Fruit fly (Drosophila melanogaster) whole organism, embryonic: ENCODE data around the gene CG7239.
A peak's percentile ranks its signal among the peaks of the same experiment; 100 is the strongest.

Experiments
- Atf-2 ChIP-seq: fragments of 200-800 bp; sonication (Bioruptor generic); optimal IDR thresholded peaks from 2 replicates; lab custom pipeline; 2016; ENCODE audit warnings: missing biosample characterization, missing genetic modification characterization
- Atf3 ChIP-seq: fragments of 200-800 bp; sonication (Bioruptor generic); optimal IDR thresholded peaks from 3 replicates; lab custom pipeline; 2016; ENCODE audit warnings: missing biosample characterization, missing genetic modification characterization
- CG10321 ChIP-seq: fragments of 200-800 bp; sonication (Bioruptor generic); IDR thresholded peaks from 2 replicates; pipeline ENCODE4 v1.3.6; 2022; ENCODE audit warnings: missing biosample characterization, missing genetic modification characterization
- CG10462 ChIP-seq: fragments of 200-800 bp; sonication (Bioruptor generic); optimal IDR thresholded peaks from 2 replicates; lab custom pipeline; 2016; ENCODE audit warnings: missing biosample characterization, missing genetic modification characterization
- CG12155 ChIP-seq: fragments of 200-800 bp; sonication (Bioruptor generic); optimal IDR thresholded peaks from 3 replicates; lab custom pipeline; 2016; ENCODE audit warnings: missing biosample characterization, missing genetic modification characterization
- CG12744 ChIP-seq: fragments of 200-800 bp; sonication (Bioruptor generic); optimal IDR thresholded peaks from 2 replicates; lab custom pipeline; 2016; ENCODE audit warnings: missing biosample characterization, missing genetic modification characterization
- CG15269 ChIP-seq: fragments of 200-800 bp; sonication (Bioruptor generic); optimal IDR thresholded peaks from 2 replicates; lab custom pipeline; 2018; ENCODE audit warnings: missing biosample characterization, mild to moderate bottlenecking, missing genetic modification characterization, moderate library complexity
- CG15479 ChIP-seq: fragments of 200-800 bp; sonication (Bioruptor generic); optimal IDR thresholded peaks from 3 replicates; lab custom pipeline; 2019; ENCODE audit warnings: missing biosample characterization, mild to moderate bottlenecking, missing genetic modification characterization, moderate library complexity
- CG17385 ChIP-seq: fragments of 200-800 bp; sonication (Bioruptor generic); optimal IDR thresholded peaks from 3 replicates; lab custom pipeline; 2018; ENCODE audit warnings: missing biosample characterization, mild to moderate bottlenecking, missing genetic modification characterization
- CG17802 ChIP-seq: fragments of 200-800 bp; sonication (Bioruptor generic); optimal IDR thresholded peaks from 2 replicates; lab custom pipeline; 2018; ENCODE audit warnings: missing biosample characterization, mild to moderate bottlenecking, missing genetic modification characterization, moderate library complexity
- CG2678 ChIP-seq: fragments of 200-800 bp; sonication (Bioruptor generic); optimal IDR thresholded peaks from 3 replicates; lab custom pipeline; 2019; ENCODE audit warnings: missing biosample characterization, mild to moderate bottlenecking, missing genetic modification characterization, moderate library complexity
- CG32767 ChIP-seq: fragments of 200-800 bp; sonication (Bioruptor generic); IDR thresholded peaks from 2 replicates; pipeline ENCODE4 v1.3.6; 2022; ENCODE audit warnings: missing biosample characterization, missing genetic modification characterization
- CG7839 ChIP-seq: fragments of 200-800 bp; sonication (Bioruptor generic); optimal IDR thresholded peaks from 3 replicates; lab custom pipeline; 2018; ENCODE audit warnings: missing biosample characterization, mild to moderate bottlenecking, missing genetic modification characterization, moderate library complexity
- CG9437 ChIP-seq: fragments of 200-800 bp; sonication (Bioruptor generic); optimal IDR thresholded peaks from 2 replicates; lab custom pipeline; 2018; ENCODE audit warnings: missing biosample characterization, mild to moderate bottlenecking, missing genetic modification characterization
- D19A ChIP-seq: fragments of 200-800 bp; optimal IDR thresholded peaks from 3 replicates; lab custom pipeline; 2019; ENCODE audit warnings: missing biosample characterization, mild to moderate bottlenecking, missing genetic modification characterization, moderate library complexity
- HLH4C ChIP-seq: fragments of 200-800 bp; sonication (Bioruptor generic); IDR thresholded peaks from 3 replicates; pipeline ENCODE4 v1.3.6; 2022; ENCODE audit warnings: missing biosample characterization, missing genetic modification characterization; ENCODE audit not compliant: partially characterized antibody
- HLHmδ ChIP-seq: fragments of 200-800 bp; sonication (Bioruptor generic); optimal IDR thresholded peaks from 2 replicates; lab custom pipeline; 2018; ENCODE audit warnings: missing biosample characterization, mild to moderate bottlenecking, missing genetic modification characterization, moderate library complexity
- Kr ChIP-seq: fragments of 200-800 bp; sonication (Bioruptor generic); optimal IDR thresholded peaks from 2 replicates; lab custom pipeline; 2017; ENCODE audit warnings: missing biosample characterization, mild to moderate bottlenecking, missing genetic modification characterization
- Meics ChIP-seq: fragments of 200-800 bp; sonication (Bioruptor generic); optimal IDR thresholded peaks from 2 replicates; lab custom pipeline; 2017; ENCODE audit warnings: missing biosample characterization, mild to moderate bottlenecking, missing genetic modification characterization
- Mes4 ChIP-seq: fragments of 200-800 bp; sonication (Bioruptor generic); optimal IDR thresholded peaks from 2 replicates; lab custom pipeline; 2016; ENCODE audit warnings: missing biosample characterization, missing genetic modification characterization
- Nf-YC ChIP-seq: fragments of 200-800 bp; optimal IDR thresholded peaks from 3 replicates; lab custom pipeline; 2019; ENCODE audit warnings: missing biosample characterization, mild to moderate bottlenecking, missing genetic modification characterization, moderate library complexity
- Optix ChIP-seq: fragments of 200-800 bp; sonication (Bioruptor generic); IDR thresholded peaks from 3 replicates; pipeline ENCODE4 v1.3.6; 2022; ENCODE audit warnings: missing biosample characterization, missing genetic modification characterization
- PHDP ChIP-seq: fragments of 200-800 bp; sonication (Bioruptor generic); optimal IDR thresholded peaks from 3 replicates; lab custom pipeline; 2018; ENCODE audit warnings: missing biosample characterization, mild to moderate bottlenecking, missing genetic modification characterization, moderate library complexity
- Pdp1 ChIP-seq, 2 experiments: fragments of 200-800 bp; sonication (Bioruptor generic); optimal IDR thresholded peaks; 3 replicates each; lab custom pipeline; 2016; ENCODE audit warnings: missing biosample characterization in 2 of 2, missing genetic modification characterization in 2 of 2, mild to moderate bottlenecking in 1 of 2, moderate library complexity in 1 of 2
- Side ChIP-seq: fragments of 200-800 bp; sonication (Bioruptor generic); optimal IDR thresholded peaks from 2 replicates; lab custom pipeline; 2016; ENCODE audit warnings: missing biosample characterization, missing genetic modification characterization
- Trl ChIP-seq, 3 experiments: fragments of >200 bp in 2 of 3; fragments of 200-800 bp in 1 of 3; sonication (Bioruptor generic) in 1 of 3; optimal IDR thresholded peaks; 2 replicates in 1 of 3; 3 replicates in 2 of 3; lab custom pipeline; 2016 to 2017; ENCODE audit warnings: missing biosample characterization in 1 of 3, missing genetic modification characterization in 1 of 3
- Vsx1 ChIP-seq: fragments of 200-800 bp; sonication (Bioruptor generic); optimal IDR thresholded peaks from 2 replicates; lab custom pipeline; 2017; ENCODE audit warnings: missing biosample characterization, mild to moderate bottlenecking, missing genetic modification characterization, missing genetic modification reagents
- YL-1 ChIP-seq: fragments of 200-800 bp; sonication (Bioruptor generic); optimal IDR thresholded peaks from 3 replicates; lab custom pipeline; 2017; ENCODE audit warnings: missing biosample characterization, mild to moderate bottlenecking, missing genetic modification characterization
- ato ChIP-seq: fragments of 200-800 bp; sonication (Bioruptor generic); IDR thresholded peaks from 2 replicates; pipeline ENCODE4 v1.3.6; 2022; ENCODE audit warnings: missing biosample characterization, missing genetic modification characterization; ENCODE audit not compliant: partially characterized antibody
- chinmo ChIP-seq: fragments of 200-800 bp; sonication (Bioruptor generic); IDR thresholded peaks from 4 replicates; pipeline ENCODE4 v1.3.6; 2022; ENCODE audit warnings: missing biosample characterization, missing genetic modification characterization; ENCODE audit not compliant: partially characterized antibody
- da ChIP-seq: fragments of 200-800 bp; sonication (Bioruptor generic); optimal IDR thresholded peaks from 2 replicates; lab custom pipeline; 2016; ENCODE audit warnings: missing biosample characterization, missing genetic modification characterization
- disco-r ChIP-seq: fragments of 200-800 bp; sonication (Bioruptor generic); optimal IDR thresholded peaks from 2 replicates; lab custom pipeline; 2016; ENCODE audit warnings: missing biosample characterization, missing genetic modification characterization
- dysf ChIP-seq: fragments of 200-800 bp; sonication (Bioruptor generic); IDR thresholded peaks from 3 replicates; pipeline ENCODE4 v1.3.6; 2022; ENCODE audit warnings: missing biosample characterization, missing genetic modification characterization
- grau ChIP-seq: fragments of 200-800 bp; optimal IDR thresholded peaks from 3 replicates; lab custom pipeline; 2019; ENCODE audit warnings: missing biosample characterization, mild to moderate bottlenecking, missing genetic modification characterization, moderate library complexity
- grn ChIP-seq: fragments of 200-800 bp; sonication (Bioruptor generic); optimal IDR thresholded peaks from 3 replicates; lab custom pipeline; 2017; ENCODE audit warnings: missing biosample characterization, missing genetic modification characterization
- hb ChIP-seq: fragments of 200-800 bp; sonication (Bioruptor generic); IDR thresholded peaks from 3 replicates; pipeline ENCODE4 v1.3.6; 2022; ENCODE audit warnings: missing biosample characterization, missing genetic modification characterization; ENCODE audit not compliant: partially characterized antibody
- inv ChIP-seq: fragments of 200-800 bp; sonication (Bioruptor generic); IDR thresholded peaks from 2 replicates; pipeline ENCODE4 v1.3.6; 2022; ENCODE audit warnings: missing biosample characterization, missing genetic modification characterization; ENCODE audit not compliant: partially characterized antibody
- kah ChIP-seq: fragments of 200-800 bp; sonication (Bioruptor generic); optimal IDR thresholded peaks from 2 replicates; lab custom pipeline; 2018; ENCODE audit warnings: missing biosample characterization, mild to moderate bottlenecking, missing genetic modification characterization
- kni ChIP-seq: fragments of 200-800 bp; sonication (Bioruptor generic); optimal IDR thresholded peaks from 3 replicates; lab custom pipeline; 2017; ENCODE audit warnings: mild to moderate bottlenecking, missing biosample characterization, missing genetic modification reagents, missing genetic modification characterization
- lilli ChIP-seq: fragments of 200-800 bp; sonication (Bioruptor generic); optimal IDR thresholded peaks from 3 replicates; lab custom pipeline; 2016; ENCODE audit warnings: missing biosample characterization, missing genetic modification characterization
- lmd ChIP-seq: fragments of 200-800 bp; sonication (Bioruptor generic); IDR thresholded peaks from 2 replicates; pipeline ENCODE4 v1.3.6; 2022; ENCODE audit warnings: missing biosample characterization, missing genetic modification characterization
- mam ChIP-seq: fragments of 200-800 bp; sonication (Bioruptor generic); optimal IDR thresholded peaks from 3 replicates; lab custom pipeline; 2016; ENCODE audit warnings: missing biosample characterization, missing genetic modification characterization
- org-1 ChIP-seq: fragments of 200-800 bp; sonication (Bioruptor generic); optimal IDR thresholded peaks from 2 replicates; lab custom pipeline; 2017; ENCODE audit warnings: missing biosample characterization, missing genetic modification characterization
- otp ChIP-seq: fragments of 200-800 bp; sonication (Bioruptor generic); IDR thresholded peaks from 3 replicates; pipeline ENCODE4, ENCODE4 v1.3.6; 2022; ENCODE audit warnings: missing biosample characterization, missing genetic modification characterization
- prd ChIP-seq, 3 experiments: fragments of >200 bp in 2 of 3; fragments of 200-800 bp in 1 of 3; sonication (Bioruptor generic) in 1 of 3; optimal IDR thresholded peaks in 2 of 3; IDR thresholded peaks in 1 of 3; 2 replicates in 2 of 3; 3 replicates in 1 of 3; pipeline versions ENCODE4 v1.3.6 to Lab custom; 2017 to 2022; ENCODE audit warnings: missing biosample characterization in 1 of 3, missing genetic modification characterization in 1 of 3
- slp2 ChIP-seq: fragments of 200-800 bp; sonication (Bioruptor generic); optimal IDR thresholded peaks from 2 replicates; lab custom pipeline; 2016; ENCODE audit warnings: missing biosample characterization, missing genetic modification characterization
- so ChIP-seq: fragments of 200-800 bp; sonication (Bioruptor generic); IDR thresholded peaks from 3 replicates; pipeline ENCODE4 v1.3.6; 2022; ENCODE audit warnings: missing biosample characterization, missing genetic modification characterization
- stc ChIP-seq: fragments of 200-800 bp; sonication (Bioruptor generic); IDR thresholded peaks from 2 replicates; pipeline ENCODE4 v1.3.6; 2022; ENCODE audit warnings: missing biosample characterization, missing genetic modification characterization
- wdn ChIP-seq: fragments of 200-800 bp; sonication (Bioruptor generic); IDR thresholded peaks from 2 replicates; pipeline ENCODE4 v1.3.6; 2022; ENCODE audit warnings: missing biosample characterization, missing genetic modification characterization
- z ChIP-seq: fragments of 200-800 bp; sonication (Bioruptor generic); IDR thresholded peaks from 3 replicates; pipeline ENCODE4 v1.3.6; 2022; ENCODE audit warnings: missing biosample characterization, missing genetic modification characterization

The CG7239 gene

dm6 chr2L:5778157-5778556 is 23.9 kb upstream of the CG7239 start (continued):
- TF ChIP-seq CG12744 (GFP tag; lab: Kevin White, UChicago) (no peak), mam (peak; percentile 1), hb (GFP tag; lab: Robert Waterston, UW) (peak; percentile 69; the same call in 1 of the 3 replicates), CG32767 (GFP tag; lab: Robert Waterston, UW) (no peak), chinmo (GFP tag; lab: Robert Waterston, UW) (no peak), z (no peak), Trl (optimal IDR thresholded peaks at IDR 0.05; lab: Kevin White, UChicago) (no peak), Trl (GFP tag; optimal IDR thresholded peaks at IDR 0.05; lab: Kevin White, UChicago) (no peak), CG10321 (GFP tag; lab: Robert Waterston, UW) (no peak), Atf-2 (GFP tag; lab: Kevin White, UChicago) (no peak), dysf (GFP tag; lab: Robert Waterston, UW) (peak; percentile 66), ato (GFP tag; lab: Robert Waterston, UW) (0 out of 2 replicates have a peak, but pooled peaks have one; percentile 39), otp (GFP tag; lab: Robert Waterston, UW) (no peak), HLH4C (GFP tag; lab: Robert Waterston, UW) (peak; percentile 84), lmd (peak; percentile 40; the same call in 1 of the 2 replicates), da (GFP tag; lab: Kevin White, UChicago) (no peak), lilli (GFP tag; lab: Kevin White, UChicago) (peak; percentile 6), HLHmδ (GFP tag; lab: Kevin White, UChicago) (no peak), Kr (no peak), Vsx1 (GFP tag; lab: Kevin White, UChicago) (no peak), so (GFP tag; lab: Robert Waterston, UW) (no peak), CG17385 (GFP tag; lab: Kevin White, UChicago) (peak; percentile 39), CG17802 (no peak), D19A (tag; lab: Kevin White, UChicago) (no peak), CG12155 (GFP tag; lab: Kevin White, UChicago) (no peak), Side (GFP tag; lab: Kevin White, UChicago) (no peak), Pdp1 (GFP tag; optimal IDR thresholded peaks at IDR 0.05; lab: Kevin White, UChicago) (peak in 1 of 2 experiments; percentile 8), CG15269 (tag; lab: Kevin White, UChicago) (peak; percentile 28), wdn (GFP tag; lab: Robert Waterston, UW) (no peak), Nf-YC (tag; lab: Kevin White, UChicago) (no peak), CG9437 (GFP tag; lab: Kevin White, UChicago) (no peak), kni (GFP tag; lab: Kevin White, UChicago) (no peak), grn (GFP tag; lab: Kevin White, UChicago) (no peak), Meics (GFP tag; lab: Kevin White, UChicago) (peak; percentile 44), PHDP (peak; percentile 19), org-1 (GFP tag; lab: Kevin White, UChicago) (peak; percentile 29), Mes4 (GFP tag; lab: Kevin White, UChicago) (no peak), CG15479 (GFP tag; lab: Kevin White, UChicago) (no peak), Atf3 (GFP tag; lab: Kevin White, UChicago) (no peak), kah (GFP tag; lab: Kevin White, UChicago) (no peak), CG7839 (tag; lab: Kevin White, UChicago) (peak; percentile 50), slp2 (GFP tag; lab: Kevin White, UChicago) (no peak), inv (peak; percentile 33; the same call in 1 of the 2 replicates), YL-1 (GFP tag; lab: Kevin White, UChicago) (no peak), prd (optimal IDR thresholded peaks at IDR 0.05; lab: Kevin White, UChicago) (no peak), prd (GFP tag; IDR thresholded peaks at IDR 0.05; lab: Robert Waterston, UW) (peak; percentile 50; the same call in 2 of the 3 replicates), CG2678 (tag; lab: Kevin White, UChicago) (peak; percentile 50), disco-r (no peak), grau (peak; percentile 40), Optix (GFP tag; lab: Robert Waterston, UW) (no peak), CG10462 (no peak), stc (GFP tag; lab: Robert Waterston, UW) (no peak)
